Worm (Caenorhabditis elegans): ENCODE measurements around the gene lys-4.

- no peak for TF ChIP-seq lsy-2 (tag; optimal IDR thresholded peaks at IDR 0.05)
- TF ChIP-seq lin-13 (GFP tag; optimal IDR thresholded peaks at IDR 0.05), result no peak
- no peak for TF ChIP-seq alr-1 (tag; optimal IDR thresholded peaks at IDR 0.05; ENCODE audit: borderline replicate concordance)
- no peak for TF ChIP-seq ama-1 (optimal IDR thresholded peaks at IDR 0.05)
- TF ChIP-seq ces-1 (GFP tag; optimal IDR thresholded peaks at IDR 0.05), result no peak
- TF ChIP-seq unc-62 (GFP tag; optimal IDR thresholded peaks at IDR 0.05), result no peak
- TF ChIP-seq nhr-90 (tag; optimal IDR thresholded peaks at IDR 0.05; ENCODE audit: poor library complexity), result no peak
- TF ChIP-seq isw-1 (GFP tag; IDR thresholded peaks at IDR 0.05), result no peak
- TF ChIP-seq pqm-1 (tag; optimal IDR thresholded peaks at IDR 0.05), result no peak
- TF ChIP-seq snpc-4 (tag; optimal IDR thresholded peaks at IDR 0.05), result no peak
These were observed 36.9 kb upstream of the lys-4 start, which contains the start of gene ZK792.1 for ce11 chrIV:11659794-11660312.

Measured in whole organism, L1 larva.